Fruit fly (Drosophila melanogaster): ENCODE data around the gene Ance-3.

Gene Ance-3

DNA sequence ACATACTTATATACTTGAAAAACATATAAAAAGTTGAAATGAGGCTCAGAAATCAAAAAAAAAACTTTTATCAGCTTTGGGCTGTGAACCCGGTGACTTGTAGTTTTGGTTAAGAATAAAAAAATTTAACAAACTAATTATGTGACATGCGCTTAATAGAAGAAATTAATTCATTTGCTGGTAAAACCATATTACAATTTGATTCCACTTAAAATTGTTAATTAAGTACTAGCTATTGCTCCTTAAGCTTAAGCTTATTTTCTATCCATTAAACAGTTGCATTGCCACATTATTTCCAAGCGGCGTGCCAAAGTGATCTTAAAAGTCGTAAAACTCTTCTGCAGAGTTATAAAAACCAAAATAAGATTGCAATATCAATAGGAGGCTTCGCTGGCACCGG, 9.5 kb downstream of the Ance-3 start:
- TF ChIP-seq h (optimal IDR thresholded peaks at IDR 0.05), result no peak
- TF ChIP-seq Myc (optimal IDR thresholded peaks at IDR 0.05), result no peak
- TF ChIP-seq psq (optimal IDR thresholded peaks at IDR 0.05), result no peak
- TF ChIP-seq ttk (optimal IDR thresholded peaks at IDR 0.05), result no peak
- no peak for TF ChIP-seq Sin3A (optimal IDR thresholded peaks at IDR 0.05)
- no peak for TF ChIP-seq insv (optimal IDR thresholded peaks at IDR 0.05)

DNA sequence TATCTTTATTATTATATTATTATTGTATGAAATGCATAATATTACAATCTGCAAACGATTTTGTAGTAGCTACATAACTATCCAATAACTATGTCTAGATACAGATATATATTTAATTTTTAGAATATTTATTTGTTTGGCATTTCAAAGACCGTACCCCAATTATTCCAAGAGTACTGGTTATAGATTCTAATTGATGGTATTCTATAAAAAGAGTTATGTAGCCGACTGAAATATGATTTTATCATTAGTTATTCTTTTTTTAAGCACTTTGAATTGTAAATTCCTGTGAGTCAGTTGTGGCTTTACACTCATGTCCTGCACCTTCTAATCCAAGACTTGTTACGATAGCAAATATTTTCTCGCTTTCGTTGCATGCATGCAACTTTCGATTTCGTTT, 11.2 kb downstream of the Ance-3 start:
- TF ChIP-seq Sin3A (optimal IDR thresholded peaks at IDR 0.05) (no peak), Myc (optimal IDR thresholded peaks at IDR 0.05) (no peak), h (optimal IDR thresholded peaks at IDR 0.05) (no peak)

DNA sequence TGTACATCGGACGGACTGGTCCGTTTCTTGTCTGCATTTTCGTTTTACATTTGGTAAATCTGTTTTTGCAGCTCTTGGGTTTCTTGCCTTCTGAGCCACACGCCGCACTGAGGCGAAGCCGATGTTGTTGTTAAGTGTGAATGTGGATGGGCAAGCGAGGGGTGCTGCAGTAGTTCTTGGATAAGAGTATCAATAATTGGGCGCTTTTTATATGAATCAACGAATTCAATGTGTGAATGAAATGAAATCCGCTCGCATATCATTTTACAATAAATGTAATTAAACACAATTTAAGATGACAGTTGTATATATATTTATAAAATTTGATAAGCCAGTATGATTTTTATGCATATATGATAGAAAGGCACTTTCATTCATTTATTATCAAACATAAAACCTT, 13.9 kb downstream of the Ance-3 start:
- TF ChIP-seq insv (optimal IDR thresholded peaks at IDR 0.05) (no peak), h (optimal IDR thresholded peaks at IDR 0.05) (no peak), Myc (optimal IDR thresholded peaks at IDR 0.05) (no peak)

- TF ChIP-seq insv (optimal IDR thresholded peaks at IDR 0.05), result no peak
- TF ChIP-seq psq (optimal IDR thresholded peaks at IDR 0.05), result no peak
- TF ChIP-seq h (optimal IDR thresholded peaks at IDR 0.05), result no peak
- TF ChIP-seq Sin3A (optimal IDR thresholded peaks at IDR 0.05), result no peak
- no peak for TF ChIP-seq ttk (optimal IDR thresholded peaks at IDR 0.05)
- TF ChIP-seq Myc (optimal IDR thresholded peaks at IDR 0.05), result no peak
These were observed 16.8 kb downstream of the Ance-3 start, which contains the start of gene CG42711 for dm6 chr2L:13931318-13931717. CG42711 (minus strand) TSS chr2L:13931362.

DNA sequence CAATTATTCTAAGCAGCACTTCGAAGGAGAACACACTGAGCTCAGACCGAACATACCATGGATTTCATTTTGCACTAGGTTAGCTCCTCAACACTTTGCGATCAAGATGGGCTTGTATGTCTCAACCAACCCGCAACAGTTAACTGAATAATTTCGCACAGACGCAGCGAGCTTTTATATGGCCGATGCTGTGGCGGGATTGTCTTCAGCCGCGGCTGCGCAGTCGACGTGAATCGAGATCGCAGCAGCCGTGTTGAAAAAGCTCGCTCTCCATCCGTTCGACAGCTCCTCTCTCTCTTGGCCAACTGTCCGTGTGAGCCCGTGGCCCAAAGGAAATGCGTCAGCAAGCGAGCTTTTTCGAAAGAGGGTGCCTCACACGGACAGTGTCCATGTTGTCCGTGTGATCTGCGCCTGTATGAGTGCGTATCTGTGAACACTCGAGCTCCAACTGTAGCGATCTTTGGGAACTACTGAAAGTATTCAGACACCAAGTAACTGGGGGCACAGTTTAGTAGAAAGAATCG, 20.1 kb downstream of the Ance-3 start, which contains the start of gene Vajk2:
Vajk2 (minus strand) TSS at position 151 of the 524 bp plus-strand sequence.
- TF ChIP-seq Myc (optimal IDR thresholded peaks at IDR 0.05) (no peak), h (optimal IDR thresholded peaks at IDR 0.05) (no peak), insv (optimal IDR thresholded peaks at IDR 0.05) (no peak), Sin3A (optimal IDR thresholded peaks at IDR 0.05) (no peak), ttk (optimal IDR thresholded peaks at IDR 0.05) (no peak), psq (optimal IDR thresholded peaks at IDR 0.05) (no peak)

dm6 chr2L:13947476-13947875, 33.0 kb downstream of the Ance-3 start, which contains the start of gene Vajk3:
Vajk3 (minus strand) TSS chr2L:13947476.
- TF ChIP-seq h (optimal IDR thresholded peaks at IDR 0.05) (no peak), Sin3A (optimal IDR thresholded peaks at IDR 0.05) (no peak), insv (optimal IDR thresholded peaks at IDR 0.05) (no peak), ttk (optimal IDR thresholded peaks at IDR 0.05) (no peak), psq (optimal IDR thresholded peaks at IDR 0.05) (no peak), Myc (optimal IDR thresholded peaks at IDR 0.05) (no peak)

DNA sequence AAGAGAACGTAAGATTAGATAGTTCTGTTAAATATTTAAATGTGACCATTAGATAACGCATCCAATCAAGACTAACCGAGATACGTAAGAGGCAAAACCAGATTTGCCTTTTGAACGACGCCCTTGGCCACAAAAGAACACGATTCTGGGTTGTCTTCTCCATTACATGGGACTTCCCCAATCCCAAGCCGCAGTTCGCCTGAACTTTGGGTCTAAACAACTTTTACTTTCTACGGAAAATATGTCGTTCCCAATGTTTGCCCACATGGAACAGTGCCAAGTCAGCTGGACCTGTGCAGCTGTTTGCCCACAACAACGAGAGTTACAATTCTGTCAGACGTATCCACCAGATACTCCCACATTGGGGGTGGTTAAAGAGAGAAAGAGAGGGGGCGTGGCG, 35.3 kb downstream of the Ance-3 start:
- no peak for TF ChIP-seq insv (optimal IDR thresholded peaks at IDR 0.05)
- TF ChIP-seq h (optimal IDR thresholded peaks at IDR 0.05), result no peak
- TF ChIP-seq Myc (optimal IDR thresholded peaks at IDR 0.05), result no peak
- TF ChIP-seq psq (optimal IDR thresholded peaks at IDR 0.05), result no peak
- no peak for TF ChIP-seq Sin3A (optimal IDR thresholded peaks at IDR 0.05)
- TF ChIP-seq ttk (optimal IDR thresholded peaks at IDR 0.05), result no peak

- no peak for TF ChIP-seq Sin3A (optimal IDR thresholded peaks at IDR 0.05)
- no peak for TF ChIP-seq insv (optimal IDR thresholded peaks at IDR 0.05)
- TF ChIP-seq Myc (optimal IDR thresholded peaks at IDR 0.05), result no peak
- TF ChIP-seq ttk (optimal IDR thresholded peaks at IDR 0.05), result no peak
- no peak for TF ChIP-seq psq (optimal IDR thresholded peaks at IDR 0.05)
- no peak for TF ChIP-seq h (optimal IDR thresholded peaks at IDR 0.05)
These were observed 41.2 kb downstream of the Ance-3 start for dm6 chr2L:13955775-13956174.

dm6 chr2L:13957239-13957638, 42.7 kb downstream of the Ance-3 start, which contains the start of gene NimA:
NimA (plus strand) TSS chr2L:13957539.
- TF ChIP-seq Sin3A (optimal IDR thresholded peaks at IDR 0.05) (no peak), Myc (optimal IDR thresholded peaks at IDR 0.05) (no peak), insv (optimal IDR thresholded peaks at IDR 0.05) (no peak), h (optimal IDR thresholded peaks at IDR 0.05) (no peak), psq (optimal IDR thresholded peaks at IDR 0.05) (no peak), ttk (optimal IDR thresholded peaks at IDR 0.05) (no peak)

dm6 chr2L:13960399-13960798, 45.9 kb downstream of the Ance-3 start:
- no peak for TF ChIP-seq insv (optimal IDR thresholded peaks at IDR 0.05)
- TF ChIP-seq ttk (optimal IDR thresholded peaks at IDR 0.05), result no peak
- no peak for TF ChIP-seq Myc (optimal IDR thresholded peaks at IDR 0.05)
- no peak for TF ChIP-seq psq (optimal IDR thresholded peaks at IDR 0.05)
- no peak for TF ChIP-seq Sin3A (optimal IDR thresholded peaks at IDR 0.05)
- TF ChIP-seq h (optimal IDR thresholded peaks at IDR 0.05), result no peak

DNA sequence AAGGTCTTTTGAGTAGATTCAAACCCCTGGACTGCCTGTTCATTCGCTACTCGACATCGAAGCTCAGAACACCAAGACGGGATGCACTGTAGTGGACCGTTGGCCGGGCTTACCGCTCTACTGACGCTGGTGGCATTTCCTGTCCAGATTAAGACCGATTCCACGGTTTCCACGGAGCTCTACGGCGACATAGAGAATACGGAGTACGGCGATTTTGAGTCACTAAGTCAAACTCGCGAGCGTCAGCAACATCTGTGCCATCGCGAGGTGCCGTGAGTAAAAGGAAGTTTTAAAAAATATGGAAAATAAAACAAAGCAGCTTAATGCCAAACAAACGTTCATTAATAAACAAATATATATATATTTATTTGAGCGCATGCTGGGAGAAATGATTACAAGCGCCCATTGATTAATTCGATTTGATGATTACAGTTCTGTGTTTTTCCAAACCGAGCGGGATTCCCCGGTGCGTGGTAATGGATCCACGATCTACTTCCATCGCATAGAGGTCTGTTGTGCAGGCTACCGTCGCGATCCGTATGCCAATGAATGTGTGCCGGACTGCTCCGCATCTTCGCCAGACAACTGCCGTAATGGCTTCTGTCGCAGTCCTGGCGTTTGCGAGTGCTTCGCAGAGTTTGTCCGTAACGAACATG, 49.1 kb downstream of the Ance-3 start, which contains the start of gene NimB1:
NimB1 (plus strand) TSS at position 41 of the 656 bp plus-strand sequence.
- TF ChIP-seq ttk (optimal IDR thresholded peaks at IDR 0.05) (no peak), Sin3A (optimal IDR thresholded peaks at IDR 0.05) (no peak), psq (optimal IDR thresholded peaks at IDR 0.05) (no peak), insv (optimal IDR thresholded peaks at IDR 0.05) (no peak), h (optimal IDR thresholded peaks at IDR 0.05) (no peak), Myc (optimal IDR thresholded peaks at IDR 0.05) (no peak)

DNA sequence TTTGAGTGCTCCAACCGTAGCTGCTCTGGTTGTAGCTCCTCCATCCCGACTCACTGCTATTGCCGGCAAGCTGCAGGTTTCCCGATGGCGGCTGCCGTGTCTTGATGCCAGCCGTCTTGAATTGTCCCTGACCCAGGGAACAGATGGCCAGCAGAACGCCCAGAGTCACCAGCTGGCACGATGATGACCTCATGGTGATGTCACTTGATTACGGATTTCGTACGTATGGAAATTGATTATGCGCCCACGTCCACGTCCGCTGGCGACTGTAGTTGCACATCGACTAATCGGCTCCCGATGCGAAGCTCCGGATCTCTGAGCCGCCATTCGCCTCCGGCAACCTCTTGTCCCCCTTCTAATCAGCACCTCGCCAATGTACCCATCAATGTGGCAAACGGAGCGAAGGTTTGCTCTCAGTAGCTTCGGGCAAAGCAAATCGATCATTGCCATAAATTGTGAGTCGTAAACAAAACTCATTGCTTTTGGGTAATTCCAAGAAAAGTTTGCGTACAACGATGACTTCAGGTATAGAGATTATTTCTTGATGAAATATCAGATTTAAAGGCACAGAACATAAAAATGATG, 52.3 kb downstream of the Ance-3 start, which contains the start of gene NimB2:
NimB2 (minus strand) TSS at position 287 of the 585 bp plus-strand sequence.
- TF ChIP-seq Sin3A (optimal IDR thresholded peaks at IDR 0.05) (no peak), psq (optimal IDR thresholded peaks at IDR 0.05) (no peak)
